Worm (Caenorhabditis elegans) whole organism, L4 larva: ENCODE data around the gene C55C3.4.

Source experiments
- F10B5.3 ChIP-seq: sonication (generic microtip); optimal IDR thresholded peaks from 2 replicates; lab custom pipeline; 2016; ENCODE audit warnings: mild to moderate bottlenecking, missing genetic modification characterization, missing compliant biosample characterization
- F37D6.2 ChIP-seq: sonication (generic microtip); optimal IDR thresholded peaks from 2 replicates; lab custom pipeline; 2016; ENCODE audit warnings: mild to moderate bottlenecking, missing genetic modification characterization, missing compliant biosample characterization
- Y48G9A.11 ChIP-seq: fragments of 200-800 bp; sonication (Bioruptor generic); IDR thresholded peaks from 2 replicates; pipeline ENCODE4 v1.3.6; 2022; ENCODE audit warnings: missing genetic modification reagents, missing genetic modification characterization, missing compliant biosample characterization
- Y75B8A.6 ChIP-seq: fragments of 200-800 bp; sonication (Bioruptor generic); IDR thresholded peaks from 2 replicates; pipeline ENCODE4 v1.3.6; 2022; ENCODE audit warnings: missing genetic modification reagents, missing genetic modification characterization, missing compliant biosample characterization
- aly-2 ChIP-seq: sonication (generic microtip); optimal IDR thresholded peaks from 2 replicates; lab custom pipeline; 2018; ENCODE audit warnings: missing biosample characterization, missing genetic modification characterization
- ama-1 ChIP-seq: fragments of 150-350 bp; optimal IDR thresholded peaks from 2 replicates; lab custom pipeline; 2014; ENCODE audit warnings: inconsistent platforms, mixed read lengths
- ceh-28 ChIP-seq: fragments of 150-350 bp; optimal IDR thresholded peaks from 2 replicates; lab custom pipeline; 2014; ENCODE audit warnings: missing biosample characterization, missing genetic modification reagents, missing genetic modification characterization
- ceh-32 ChIP-seq: sonication (generic microtip); optimal IDR thresholded peaks from 2 replicates; lab custom pipeline; 2016; ENCODE audit warnings: mild to moderate bottlenecking, missing genetic modification characterization, missing compliant biosample characterization; ENCODE audit not compliant: poor library complexity
- ceh-44 ChIP-seq: fragments of 200-800 bp; sonication (Bioruptor generic); IDR thresholded peaks from 2 replicates; pipeline ENCODE4 v1.3.6; 2022; ENCODE audit warnings: missing genetic modification reagents, missing genetic modification characterization, missing compliant biosample characterization
- daf-8 ChIP-seq: fragments of 200-800 bp; sonication (Bioruptor generic); IDR thresholded peaks from 2 replicates; pipeline ENCODE4 v1.3.6; 2022; ENCODE audit warnings: missing genetic modification characterization, missing compliant biosample characterization
- dmd-6 ChIP-seq: fragments of 200-800 bp; sonication (Bioruptor generic); IDR thresholded peaks from 2 replicates; pipeline ENCODE4 v1.3.6; 2022; ENCODE audit warnings: missing genetic modification reagents, missing genetic modification characterization, missing compliant biosample characterization
- dmd-9 ChIP-seq: fragments of 200-800 bp; sonication (Bioruptor generic); IDR thresholded peaks from 2 replicates; pipeline ENCODE4 v1.3.6; 2022; ENCODE audit warnings: missing genetic modification reagents, missing genetic modification characterization, missing compliant biosample characterization
- dpl-1 ChIP-seq: fragments of 150-350 bp; optimal IDR thresholded peaks from 2 replicates; lab custom pipeline; 2014; ENCODE audit warnings: missing biosample characterization, missing genetic modification reagents, missing genetic modification characterization
- fos-1 ChIP-seq: fragments of 150-350 bp; optimal IDR thresholded peaks from 2 replicates; lab custom pipeline; 2014; ENCODE audit warnings: missing biosample characterization, missing genetic modification characterization
- hif-1 ChIP-seq, 2 experiments: sonication (generic microtip); optimal IDR thresholded peaks; 2 replicates each; lab custom pipeline; 2016 to 2017; ENCODE audit warnings: missing compliant biosample characterization in 2 of 2, missing genetic modification characterization in 2 of 2, missing genetic modification reagents in 2 of 2, missing genotype in 2 of 2, mild to moderate bottlenecking in 1 of 2
- lim-7 ChIP-seq: fragments of 200-800 bp; sonication (Bioruptor generic); IDR thresholded peaks from 2 replicates; pipeline ENCODE4 v1.3.6; 2022; ENCODE audit warnings: missing genetic modification characterization, missing compliant biosample characterization
- lin-15B ChIP-seq: fragments of 150-350 bp; sonication (generic microtip); optimal IDR thresholded peaks from 3 replicates; lab custom pipeline; 2014; ENCODE audit warnings: missing biosample characterization, missing genetic modification characterization
- lin-29 ChIP-seq: fragments of 200-800 bp; sonication (Bioruptor generic); IDR thresholded peaks from 2 replicates; pipeline ENCODE4 v1.3.6; 2022; ENCODE audit warnings: missing genetic modification reagents, missing genetic modification characterization, missing compliant biosample characterization
- madf-5 ChIP-seq, 2 experiments: fragments of 200-800 bp; sonication (Bioruptor generic); IDR thresholded peaks; 2 replicates each; pipeline ENCODE4 v1.3.6; 2022; ENCODE audit warnings: missing compliant biosample characterization in 2 of 2, missing genetic modification characterization in 2 of 2
- mdl-1 ChIP-seq, 2 experiments: fragments of 150-350 bp in 1 of 2; sonication (generic microtip) in 1 of 2; optimal IDR thresholded peaks; 2 replicates each; lab custom pipeline; 2014 to 2017; ENCODE audit warnings: missing biosample characterization in 2 of 2, missing genetic modification characterization in 2 of 2
- mdt-29 ChIP-seq: fragments of 200-800 bp; sonication (Bioruptor generic); IDR thresholded peaks from 2 replicates; pipeline ENCODE4 v1.3.6; 2022; ENCODE audit warnings: missing genetic modification reagents, missing genetic modification characterization, missing compliant biosample characterization
- mep-1 ChIP-seq: fragments of 150-350 bp; sonication (generic microtip); optimal IDR thresholded peaks from 3 replicates; lab custom pipeline; 2014; ENCODE audit warnings: missing biosample characterization, missing genetic modification characterization
- nhr-11 ChIP-seq: fragments of 150-350 bp; optimal IDR thresholded peaks from 2 replicates; lab custom pipeline; 2014; ENCODE audit warnings: missing biosample characterization, missing genetic modification characterization
- nhr-237 ChIP-seq: sonication (generic microtip); optimal IDR thresholded peaks from 2 replicates; lab custom pipeline; 2017; ENCODE audit warnings: missing biosample characterization, missing genetic modification characterization
- nhr-28 ChIP-seq: fragments of 150-350 bp; optimal IDR thresholded peaks from 2 replicates; lab custom pipeline; 2014; ENCODE audit warnings: missing biosample characterization, missing genetic modification characterization
- nhr-41 ChIP-seq: fragments of 200-800 bp; sonication (Bioruptor generic); IDR thresholded peaks from 2 replicates; pipeline ENCODE4 v1.3.6; 2022; ENCODE audit warnings: missing genetic modification reagents, missing genetic modification characterization, missing compliant biosample characterization
- nhr-48 ChIP-seq: sonication (generic microtip); optimal IDR thresholded peaks from 2 replicates; lab custom pipeline; 2016; ENCODE audit warnings: mild to moderate bottlenecking, missing genetic modification characterization, missing compliant biosample characterization
- nhr-77 ChIP-seq: fragments of 150-350 bp; optimal IDR thresholded peaks from 2 replicates; lab custom pipeline; 2014; ENCODE audit warnings: missing biosample characterization, missing genetic modification characterization
- set-16 ChIP-seq: fragments of 200-800 bp; sonication (Bioruptor generic); IDR thresholded peaks from 2 replicates; pipeline ENCODE4 v1.3.6; 2022; ENCODE audit warnings: missing genetic modification reagents, missing genetic modification characterization, missing compliant biosample characterization
- snpc-1.2 ChIP-seq: fragments of 200-800 bp; sonication (Bioruptor generic); IDR thresholded peaks from 2 replicates; pipeline ENCODE4 v1.3.6; 2022; ENCODE audit warnings: missing genetic modification reagents, missing genetic modification characterization, missing compliant biosample characterization
- snpc-4 ChIP-seq: fragments of 150-350 bp; optimal IDR thresholded peaks from 2 replicates; lab custom pipeline; 2014; ENCODE audit warnings: missing biosample characterization, missing genetic modification characterization
- unc-130 ChIP-seq: sonication (generic microtip); optimal IDR thresholded peaks from 2 replicates; lab custom pipeline; 2016; ENCODE audit warnings: missing genetic modification reagents, missing genetic modification characterization, missing compliant biosample characterization
- unc-62 ChIP-seq, 3 experiments: fragments of 150-350 bp in 1 of 3; sonication (generic microtip); optimal IDR thresholded peaks in 2 of 3; peaks in 1 of 3; 1 replicate in 1 of 3; 2 replicates in 2 of 3; lab custom pipeline; 2014 to 2017; ENCODE audit warnings: missing biosample characterization in 3 of 3, missing genetic modification characterization in 3 of 3, missing genetic modification reagents in 3 of 3, missing genotype in 1 of 3
- zfp-2 ChIP-seq: sonication (generic microtip); optimal IDR thresholded peaks from 2 replicates; lab custom pipeline; 2016; ENCODE audit warnings: mild to moderate bottlenecking, missing genetic modification characterization, missing compliant biosample characterization
- zip-11 ChIP-seq: fragments of 200-800 bp; sonication (Bioruptor generic); IDR thresholded peaks from 2 replicates; pipeline ENCODE4 v1.3.6; 2022; ENCODE audit warnings: missing genetic modification characterization, missing compliant biosample characterization
- zip-2 ChIP-seq: fragments of 150-350 bp; optimal IDR thresholded peaks from 2 replicates; lab custom pipeline; 2014; ENCODE audit warnings: missing biosample characterization, missing genetic modification characterization

C55C3.4 gene

ce11 chrIV:5635551-5635950 is 42.4 kb downstream of the C55C3.4 start, which contains the start of gene srd-13:
Gene srd-13 (minus strand): TSS chrIV:5635651.
- TF ChIP-seq set-16 (GFP tag; lab: Robert Waterston, UW) (no peak), Y75B8A.6 (GFP tag; lab: Robert Waterston, UW) (no peak), nhr-11 (no peak), hif-1 (tag; optimal IDR thresholded peaks at IDR 0.05; lab: Kevin White, UChicago) (no peak), aly-2 (tag; lab: Kevin White, UChicago) (no peak), unc-130 (GFP tag; lab: Kevin White, UChicago) (no peak), madf-5 (GFP tag; IDR thresholded peaks at IDR 0.05; lab: Robert Waterston, UW) (no peak), lim-7 (GFP tag; lab: Robert Waterston, UW) (no peak)
- TF ChIP-seq, all 104 proteins: peak for 0

DNA sequence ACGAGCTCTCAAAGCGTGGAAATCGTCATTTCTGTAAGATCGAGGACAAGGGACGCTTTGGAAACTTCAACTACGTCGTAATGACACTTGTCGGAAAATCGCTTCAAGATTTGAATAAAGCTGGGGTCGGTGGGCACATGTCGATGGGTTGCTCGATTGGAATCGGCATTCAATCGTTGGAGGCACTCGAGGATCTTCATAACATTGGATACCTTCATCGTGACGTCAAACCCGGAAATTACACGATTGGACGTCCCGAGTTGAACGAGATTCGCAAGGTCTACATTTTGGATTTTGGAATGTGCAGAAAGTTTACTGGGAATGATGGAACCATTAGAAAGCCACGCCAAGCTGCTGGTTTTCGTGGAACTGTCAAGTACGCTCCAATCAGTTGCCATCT is 45.4 kb downstream of the C55C3.4 start:
- no peak for TF ChIP-seq ceh-44 (GFP tag; lab: Robert Waterston, UW)
- peak in 1 of 2 experiments; percentile 96 for TF ChIP-seq unc-62 (GFP tag; optimal IDR thresholded peaks at IDR 0.05 in 1 of 2; lab: Kevin White, UChicago)
- no peak for TF ChIP-seq unc-62 (tag; optimal IDR thresholded peaks at IDR 0.05; lab: Kevin White, UChicago)
- TF ChIP-seq F37D6.2, result no peak

ce11 chrIV:5631628-5632027 is 46.3 kb downstream of the C55C3.4 start, which contains the start of gene ttbk-8.2:
Gene ttbk-8.2 (plus strand): TSS chrIV:5631928.
- TF ChIP-seq mdt-29 (GFP tag; lab: Robert Waterston, UW), result no peak
- TF ChIP-seq zip-2, result no peak
- TF ChIP-seq Y48G9A.11 (GFP tag; lab: Robert Waterston, UW), result no peak
- no peak for TF ChIP-seq daf-8
- no peak for TF ChIP-seq hif-1 (tag; optimal IDR thresholded peaks at IDR 0.05; lab: Kevin White, UChicago)
- TF ChIP-seq mep-1 (tag; lab: Kevin White, UChicago), result no peak
- TF ChIP-seq zfp-2, result no peak
- no peak for TF ChIP-seq snpc-4 (tag; lab: Kevin White, UChicago)
- TF ChIP-seq ama-1, result no peak
- TF ChIP-seq zip-11 (GFP tag; lab: Robert Waterston, UW), result no peak
- TF ChIP-seq fos-1 (tag; lab: Kevin White, UChicago), result no peak
- no peak for TF ChIP-seq dpl-1 (GFP tag; lab: Kevin White, UChicago)

DNA sequence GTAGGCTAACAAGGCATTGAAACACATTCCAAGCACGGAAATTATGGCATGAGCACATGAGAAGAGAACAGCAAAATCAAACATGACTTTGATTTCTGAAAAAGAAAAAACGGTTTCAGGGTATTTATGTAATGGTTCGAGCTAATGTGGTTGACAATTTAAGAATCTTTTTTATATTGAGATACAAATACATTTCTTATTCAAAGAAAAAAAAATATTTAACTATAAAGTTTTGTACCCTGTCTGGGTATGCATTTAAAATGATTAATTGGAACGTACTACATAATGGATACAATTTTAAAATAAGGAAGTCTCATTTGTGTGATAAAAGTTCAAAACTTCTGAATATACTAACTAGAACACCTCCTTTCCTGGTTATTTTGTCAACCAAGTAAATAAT is 47.8 kb downstream of the C55C3.4 start, which contains the start of gene srd-12:
Gene srd-12, minus strand, starts transcription at position 101 of the 400 bp plus-strand sequence.
- TF ChIP-seq mep-1 (tag; lab: Kevin White, UChicago) (no peak), nhr-28 (no peak), snpc-1.2 (no peak), lin-15B (tag; lab: Kevin White, UChicago) (no peak), lin-29 (GFP tag; lab: Robert Waterston, UW) (no peak), nhr-77 (tag; lab: Kevin White, UChicago) (no peak), nhr-41 (no peak), nhr-48 (no peak), dmd-9 (GFP tag; lab: Robert Waterston, UW) (no peak), ceh-44 (GFP tag; lab: Robert Waterston, UW) (no peak), ceh-32 (tag; lab: Kevin White, UChicago) (no peak), F10B5.3 (tag; lab: Kevin White, UChicago) (no peak), ceh-28 (no peak), dmd-6 (GFP tag; lab: Robert Waterston, UW) (no peak), nhr-237 (tag; lab: Kevin White, UChicago) (no peak), zfp-2 (no peak), mdl-1 (tag; optimal IDR thresholded peaks at IDR 0.05; lab: Kevin White, UChicago) (no peak)
- TF ChIP-seq, all 104 proteins: peak for 0
